Worm (Caenorhabditis elegans): ENCODE results near the gene srw-134.
A peak's percentile ranks its signal among the peaks of the same experiment; 100 is the strongest.

The srw-134 gene

DNA sequence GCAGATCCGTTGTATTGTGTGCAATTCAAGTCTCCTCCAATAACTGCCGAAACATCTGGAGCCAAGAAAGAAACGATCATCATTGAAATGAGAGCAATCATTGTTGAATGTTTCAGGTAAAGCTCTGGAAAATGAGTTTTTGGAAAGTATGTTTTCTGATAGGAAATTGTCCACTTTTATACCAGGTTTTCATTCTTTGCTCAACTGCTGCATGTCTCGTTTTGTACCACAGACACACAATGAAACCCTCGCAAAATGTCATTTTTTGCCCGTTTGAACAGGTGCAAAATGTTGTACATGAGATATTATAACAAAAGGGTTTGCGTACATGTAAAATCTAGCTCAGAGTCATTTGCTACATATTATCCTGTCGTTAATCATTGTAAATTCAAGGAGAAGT is 8.2 kb upstream of the srw-134 start, which contains the start of gene T05B4.10:
Gene T05B4.10 (minus strand): TSS at position 101 of the 400 bp plus-strand sequence.
- TF ChIP-seq spr-3 (GFP tag; optimal IDR thresholded peaks at IDR 0.05) (no peak), aha-1 (tag) (no peak), gei-8 (GFP tag; optimal IDR thresholded peaks at IDR 0.05) (no peak), hif-1 (tag; optimal IDR thresholded peaks at IDR 0.05) (no peak)

DNA sequence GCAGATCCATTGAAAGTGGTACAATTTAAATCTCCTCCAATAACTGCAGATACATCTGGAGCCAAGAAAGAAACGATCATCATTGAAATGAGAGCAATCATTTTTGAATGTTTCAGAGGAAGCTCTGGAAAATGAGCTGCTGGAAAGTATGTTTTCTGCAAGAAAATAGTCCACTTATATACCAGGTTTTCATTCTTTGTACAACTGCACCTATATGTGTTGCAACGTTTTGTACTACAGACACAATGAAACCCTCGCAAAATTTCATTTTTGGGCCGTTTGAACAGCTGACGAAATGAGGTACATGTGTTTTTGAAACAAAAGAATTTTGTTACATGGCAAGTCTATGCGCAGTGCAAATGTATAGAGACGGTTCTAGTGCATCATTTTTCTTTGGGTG is 5.9 kb upstream of the srw-134 start, which contains the start of gene T05B4.9:
Gene T05B4.9 (minus strand): TSS at position 101 of the 400 bp plus-strand sequence.
- no peak for TF ChIP-seq D1046.2 (GFP tag; IDR thresholded peaks at IDR 0.05)
- no peak for TF ChIP-seq egl-43 (GFP tag; IDR thresholded peaks at IDR 0.05)
- no peak for TF ChIP-seq F44E2.7 (GFP tag; IDR thresholded peaks at IDR 0.05)
- TF ChIP-seq lsy-2 (tag; optimal IDR thresholded peaks at IDR 0.05): no peak
- no peak for TF ChIP-seq nhr-48 (tag; optimal IDR thresholded peaks at IDR 0.05)
- TF ChIP-seq fos-1 (tag; optimal IDR thresholded peaks at IDR 0.05): no peak
- TF ChIP-seq lin-38 (GFP tag; IDR thresholded peaks at IDR 0.05): no peak
- no peak for TF ChIP-seq duxl-1 (tag; optimal IDR thresholded peaks at IDR 0.05; ENCODE audit: poor library complexity)
- no peak for TF ChIP-seq lir-3 (tag; optimal IDR thresholded peaks at IDR 0.05)
- no peak for TF ChIP-seq Y48G9A.11 (GFP tag; IDR thresholded peaks at IDR 0.05)
- TF ChIP-seq lin-15B (tag; optimal IDR thresholded peaks at IDR 0.05): no peak
- no peak for TF ChIP-seq ceh-32 (tag; optimal IDR thresholded peaks at IDR 0.05; ENCODE audit: poor library complexity)
- TF ChIP-seq ZK546.5 (tag; optimal IDR thresholded peaks at IDR 0.05): no peak

DNA sequence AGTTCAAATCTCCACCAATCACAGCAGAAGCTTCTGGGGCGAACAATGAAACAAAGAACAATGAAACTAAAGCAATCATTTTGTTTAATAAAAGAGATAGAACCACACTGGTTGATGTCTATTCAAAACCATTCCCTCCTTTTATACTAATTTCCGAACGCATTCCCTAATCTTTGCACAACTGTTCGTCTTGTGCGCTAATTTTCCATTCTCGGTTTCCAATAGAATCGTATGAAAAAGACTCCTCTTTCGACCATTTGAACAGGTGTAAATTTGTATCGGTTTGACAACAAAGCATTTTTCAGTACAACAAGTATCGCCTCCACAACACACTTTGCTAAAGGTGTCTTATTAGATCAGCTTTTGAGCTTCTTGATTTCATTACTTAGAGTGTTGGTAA is 3.7 kb upstream of the srw-134 start, which contains the start of gene T05B4.8:
Gene T05B4.8 (minus strand): TSS at position 101 of the 400 bp plus-strand sequence.
- TF ChIP-seq aha-1 (tag) (peak; percentile 7), nhr-48 (tag; optimal IDR thresholded peaks at IDR 0.05) (no peak)

DNA sequence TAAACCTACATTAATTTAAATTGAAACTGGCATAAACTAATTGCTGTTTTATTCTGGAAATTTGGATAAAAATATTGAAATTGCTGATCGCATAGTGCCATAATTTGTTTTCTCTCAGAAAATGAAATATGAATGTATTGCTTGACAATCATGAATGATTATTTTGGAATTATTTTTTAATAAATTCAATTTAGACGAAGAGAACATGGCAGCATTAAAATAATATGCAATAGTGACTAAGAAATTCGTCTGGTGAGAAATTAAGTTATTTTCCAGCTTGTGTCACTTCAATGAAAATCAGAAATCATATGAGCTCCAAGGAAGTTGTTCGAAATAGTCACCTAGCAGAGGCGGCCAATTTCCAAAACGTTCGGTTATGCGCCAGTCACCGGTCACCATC is 2.2 kb upstream of the srw-134 start, which contains the start of gene srw-133:
Gene srw-133 (minus strand): TSS at position 101 of the 400 bp plus-strand sequence.
- TF ChIP-seq mdl-1 (tag; optimal IDR thresholded peaks at IDR 0.05): no peak
- TF ChIP-seq ceh-32 (tag; optimal IDR thresholded peaks at IDR 0.05; ENCODE audit: poor library complexity): no peak
- TF ChIP-seq hlh-11 (tag; optimal IDR thresholded peaks at IDR 0.05): no peak
- no peak for TF ChIP-seq spr-1 (tag; optimal IDR thresholded peaks at IDR 0.05)
- no peak for TF ChIP-seq lin-1 (GFP tag; IDR thresholded peaks at IDR 0.05)
- no peak for TF ChIP-seq daf-16 (GFP tag; optimal IDR thresholded peaks at IDR 0.05)
- no peak for TF ChIP-seq daf-16 (tag; optimal IDR thresholded peaks at IDR 0.05)
- TF ChIP-seq nhr-77 (tag; optimal IDR thresholded peaks at IDR 0.05): no peak
- TF ChIP-seq aha-1 (tag): no peak
- TF ChIP-seq dmd-6 (GFP tag; IDR thresholded peaks at IDR 0.05): no peak
- TF ChIP-seq lin-13 (GFP tag; optimal IDR thresholded peaks at IDR 0.05): no peak
- no peak for TF ChIP-seq F44E2.7 (GFP tag; IDR thresholded peaks at IDR 0.05)
- no peak for TF ChIP-seq daf-12 (tag; optimal IDR thresholded peaks at IDR 0.05)
- TF ChIP-seq hlh-30 (tag; optimal IDR thresholded peaks at IDR 0.05; ENCODE audit: insufficient read depth): no peak
- no peak for TF ChIP-seq jun-1 (tag; optimal IDR thresholded peaks at IDR 0.05)
- TF ChIP-seq lin-15B (tag; optimal IDR thresholded peaks at IDR 0.05): no peak
- TF ChIP-seq nhr-48 (tag; optimal IDR thresholded peaks at IDR 0.05): no peak
- TF ChIP-seq gei-8 (GFP tag; optimal IDR thresholded peaks at IDR 0.05): no peak
- TF ChIP-seq nhr-42 (GFP tag; IDR thresholded peaks at IDR 0.05): no peak

DNA sequence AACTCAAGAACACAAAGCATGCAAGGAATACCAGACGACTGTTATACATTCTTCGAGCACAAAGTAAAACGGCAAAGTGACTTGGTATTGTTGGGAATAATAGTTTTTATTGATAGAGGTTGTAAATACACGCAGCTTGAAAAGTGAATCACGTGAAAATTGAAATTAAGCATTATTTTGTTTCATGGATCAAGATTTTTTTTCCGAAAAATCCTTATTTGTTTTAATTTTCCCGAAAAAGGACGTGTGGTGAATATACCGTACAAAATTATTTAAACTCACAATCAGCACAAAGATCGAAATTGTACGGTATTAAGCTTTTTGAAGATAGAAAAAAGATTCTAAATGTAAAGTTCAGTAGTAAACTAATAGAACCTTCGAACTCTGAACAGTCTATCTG is 2.5 kb downstream of the srw-134 start, which contains the start of gene clc-18:
Gene clc-18 (minus strand): TSS at position 101 of the 400 bp plus-strand sequence.
- TF ChIP-seq madf-5 (GFP tag; IDR thresholded peaks at IDR 0.05): no peak
- TF ChIP-seq mes-2 (tag; optimal IDR thresholded peaks at IDR 0.05; ENCODE audit: poor library complexity, severe bottlenecking): no peak
- peak in 1 of 2 experiments; percentile 7 for TF ChIP-seq unc-62 (GFP tag; optimal IDR thresholded peaks at IDR 0.05 in 1 of 2)
- TF ChIP-seq unc-62 (tag; optimal IDR thresholded peaks at IDR 0.05): no peak
- TF ChIP-seq unc-130 (GFP tag; optimal IDR thresholded peaks at IDR 0.05): no peak
- TF ChIP-seq zfp-3 (GFP tag; conservative IDR thresholded peaks at IDR 0.05): no peak
